Fruit fly (Drosophila melanogaster): ENCODE results near the gene rush.

DNA sequence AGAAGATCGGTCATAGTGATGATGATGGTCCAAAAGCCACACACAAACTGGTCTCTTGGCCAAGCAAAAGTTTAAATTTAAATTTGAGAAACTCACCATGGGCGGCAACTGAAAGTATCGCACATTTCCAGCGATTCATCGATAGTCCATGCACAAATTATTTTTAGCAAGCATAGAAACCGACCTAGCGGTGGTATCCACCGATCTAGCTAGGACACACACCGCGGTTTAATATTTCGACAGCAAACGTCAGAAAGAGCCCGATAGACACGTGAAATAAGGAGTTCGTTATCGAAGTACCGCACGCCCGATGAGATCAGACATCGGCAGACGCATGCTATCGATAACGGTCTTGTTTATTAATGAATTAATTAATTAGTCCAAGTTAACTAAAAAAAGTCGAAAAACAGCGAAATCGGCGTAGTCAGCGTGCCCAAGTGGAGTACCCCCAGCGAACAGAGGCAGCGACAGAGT, 34.4 kb downstream of the rush start, which contains the start of gene CG14795:
- TF ChIP-seq CG34367 (tag; optimal IDR thresholded peaks at IDR 0.05) (no peak), D1 (tag; optimal IDR thresholded peaks at IDR 0.05) (no peak), CG10348 (GFP tag; IDR thresholded peaks at IDR 0.05) (no peak), Snoo (tag; optimal IDR thresholded peaks at IDR 0.05) (no peak), CG13204 (GFP tag; optimal IDR thresholded peaks at IDR 0.05) (no peak), CG32121 (GFP tag; IDR thresholded peaks at IDR 0.05) (no peak)

Data from whole organism, pupa.